Fruit fly (Drosophila melanogaster): Measurements from ENCODE around the gene tkv.

tkv gene

dm6 chr2L:5196684-5197083, 74.5 kb downstream of the tkv start (continued):
- no peak for TF ChIP-seq her (GFP tag; optimal IDR thresholded peaks at IDR 0.05)
- peak; percentile 40; the same call in 1 of the 2 replicates for TF ChIP-seq CG11247 (GFP tag; IDR thresholded peaks at IDR 0.05)
- no peak for TF ChIP-seq CG10209 (GFP tag; optimal IDR thresholded peaks at IDR 0.05)
- TF ChIP-seq Six4 (GFP tag; optimal IDR thresholded peaks at IDR 0.05) = peak; percentile 19
- no peak for TF ChIP-seq Dll (GFP tag; IDR thresholded peaks at IDR 0.05; ENCODE audit: partially characterized antibody)
- TF ChIP-seq Deaf1 (tag; optimal IDR thresholded peaks at IDR 0.05) = no peak
- no peak for TF ChIP-seq h (optimal IDR thresholded peaks at IDR 0.05)
- TF ChIP-seq CG30403 (GFP tag; optimal IDR thresholded peaks at IDR 0.05) = no peak
- peak; percentile 92 for TF ChIP-seq sens (GFP tag)
- TF ChIP-seq caup (GFP tag; optimal IDR thresholded peaks at IDR 0.05; ENCODE audit: severe bottlenecking) = peak; percentile 75
- TF ChIP-seq CrebB (tag; optimal IDR thresholded peaks at IDR 0.05) = peak; percentile 80
- no peak for TF ChIP-seq tio (GFP tag; optimal IDR thresholded peaks at IDR 0.05)
- TF ChIP-seq CoRest (tag; optimal IDR thresholded peaks at IDR 0.05) = no peak
- no peak for TF ChIP-seq mld (GFP tag; IDR thresholded peaks at IDR 0.05; ENCODE audit: partially characterized antibody)
- TF ChIP-seq ato (GFP tag; IDR thresholded peaks at IDR 0.05; ENCODE audit: partially characterized antibody) = no peak
- no peak for TF ChIP-seq pzg (GFP tag; optimal IDR thresholded peaks at IDR 0.05)
- TF ChIP-seq CG1792 (GFP tag; optimal IDR thresholded peaks at IDR 0.05) = no peak
- peak; percentile 3 for TF ChIP-seq maf-S (GFP tag; optimal IDR thresholded peaks at IDR 0.05)
- no peak for TF ChIP-seq ken (GFP tag; IDR thresholded peaks at IDR 0.05)
- peak; percentile 22 for TF ChIP-seq CG12744 (GFP tag; optimal IDR thresholded peaks at IDR 0.05)
- TF ChIP-seq CG11723 (GFP tag; optimal IDR thresholded peaks at IDR 0.05) = no peak
- no peak for TF ChIP-seq Scr (GFP tag; IDR thresholded peaks at IDR 0.05; ENCODE audit: partially characterized antibody)
- no peak for TF ChIP-seq Dad (GFP tag; optimal IDR thresholded peaks at IDR 0.05)
- peak; percentile 76 for TF ChIP-seq Atf6 (GFP tag; IDR thresholded peaks at IDR 0.05)
- no peak for TF ChIP-seq lola (GFP tag; optimal IDR thresholded peaks at IDR 0.05)
- TF ChIP-seq CG33213 (GFP tag; optimal IDR thresholded peaks at IDR 0.05) = no peak
- no peak for TF ChIP-seq en (GFP tag; optimal IDR thresholded peaks at IDR 0.05)
- no peak for TF ChIP-seq CG16779 (GFP tag; IDR thresholded peaks at IDR 0.05)
- no peak for TF ChIP-seq chn (GFP tag; optimal IDR thresholded peaks at IDR 0.05)
- TF ChIP-seq CG34422 (GFP tag; IDR thresholded peaks at IDR 0.05) = 0 out of 3 replicates have a peak, but pooled peaks have one; percentile 36
- TF ChIP-seq CG7963 (GFP tag; IDR thresholded peaks at IDR 0.05; ENCODE audit: partially characterized antibody) = no peak
- TF ChIP-seq CG13775 (GFP tag; optimal IDR thresholded peaks at IDR 0.05) = no peak
- TF ChIP-seq gsb-n (tag; optimal IDR thresholded peaks at IDR 0.05) = no peak
- no peak for TF ChIP-seq Hand (GFP tag; optimal IDR thresholded peaks at IDR 0.05)
- peak; percentile 35 for TF ChIP-seq CG10274 (GFP tag; optimal IDR thresholded peaks at IDR 0.05)
- TF ChIP-seq run (tag; optimal IDR thresholded peaks at IDR 0.05) = no peak
- no peak for TF ChIP-seq CG31224 (GFP tag; IDR thresholded peaks at IDR 0.05)
- no peak for TF ChIP-seq cg (GFP tag; optimal IDR thresholded peaks at IDR 0.05)
- no peak for TF ChIP-seq Usf (GFP tag; optimal IDR thresholded peaks at IDR 0.05)
- peak; percentile 52 for TF ChIP-seq kah (GFP tag; optimal IDR thresholded peaks at IDR 0.05)
- peak; percentile 28 for TF ChIP-seq lilli (GFP tag; optimal IDR thresholded peaks at IDR 0.05)
- peak; percentile 59 for TF ChIP-seq CG4707 (GFP tag; optimal IDR thresholded peaks at IDR 0.05)
- TF ChIP-seq sr (GFP tag; IDR thresholded peaks at IDR 0.05) = 0 out of 3 replicates have a peak, but pooled peaks have one; percentile 30
- TF ChIP-seq MTF-1 (GFP tag; optimal IDR thresholded peaks at IDR 0.05; ENCODE audit: borderline replicate concordance) = peak; percentile 78
- TF ChIP-seq sug (tag; optimal IDR thresholded peaks at IDR 0.05) = peak; percentile 75
- no peak; the same call in 2 of the 3 replicates for TF ChIP-seq Dbx (GFP tag; IDR thresholded peaks at IDR 0.05)
- TF ChIP-seq Myb (GFP tag; optimal IDR thresholded peaks at IDR 0.05) = no peak
- no peak for TF ChIP-seq Sry-δ (GFP tag; optimal IDR thresholded peaks at IDR 0.05)
- peak; percentile 80 for TF ChIP-seq otp (GFP tag; IDR thresholded peaks at IDR 0.05)
- TF ChIP-seq grau (tag; optimal IDR thresholded peaks at IDR 0.05) = no peak
- no peak for TF ChIP-seq CG9437 (GFP tag; optimal IDR thresholded peaks at IDR 0.05)
